Worm (Caenorhabditis elegans) whole organism, L1 larva: ENCODE measurements around the gene ZC412.3.
"Not testable (repeated sequence)": the region's sequence is repeated elsewhere in the genome, so short reads cannot be mapped to it uniquely, and the experiment has no call there.

Experiments
- C16A3.4 ChIP-seq: fragments of 150-350 bp; optimal IDR thresholded peaks from 2 replicates; lab custom pipeline; 2014; ENCODE audit warnings: missing biosample characterization, missing genetic modification characterization
- C34B4.2 ChIP-seq: sonication (generic microtip); optimal IDR thresholded peaks from 2 replicates; lab custom pipeline; 2017; ENCODE audit warnings: mild to moderate bottlenecking, missing genetic modification characterization, missing compliant biosample characterization
- Y116A8C.19 ChIP-seq: sonication (generic microtip); optimal IDR thresholded peaks from 2 replicates; lab custom pipeline; 2016; ENCODE audit warnings: missing compliant biosample characterization, missing genetic modification characterization, borderline replicate concordance
- alr-1 ChIP-seq: fragments of 200-800 bp; sonication (Bioruptor generic); optimal IDR thresholded peaks from 2 replicates; lab custom pipeline; 2018; ENCODE audit warnings: borderline replicate concordance, mild to moderate bottlenecking, missing genetic modification characterization, missing compliant biosample characterization
- ama-1 ChIP-seq: fragments of 150-350 bp; optimal IDR thresholded peaks from 2 replicates; lab custom pipeline; 2014
- blmp-1 ChIP-seq: fragments of 150-350 bp; optimal IDR thresholded peaks from 2 replicates; lab custom pipeline; 2014; ENCODE audit warnings: missing biosample characterization, missing genetic modification characterization
- dsc-1 ChIP-seq: sonication (generic microtip); optimal IDR thresholded peaks from 2 replicates; lab custom pipeline; 2016; ENCODE audit warnings: mild to moderate bottlenecking, missing genetic modification characterization, missing compliant biosample characterization
- efl-1 ChIP-seq, 4 experiments: fragments of 150-350 bp; optimal IDR thresholded peaks in 3 of 4; peaks in 1 of 4; 1 replicate in 1 of 4; 2 replicates in 3 of 4; lab custom pipeline; 2014; ENCODE audit warnings: missing biosample characterization in 2 of 4, missing genetic modification characterization in 2 of 4, missing genetic modification reagents in 2 of 4
- efl-3 ChIP-seq: fragments of 200-800 bp; sonication (Bioruptor generic); optimal IDR thresholded peaks from 2 replicates; lab custom pipeline; 2018; ENCODE audit warnings: mild to moderate bottlenecking, missing genetic modification characterization, missing compliant biosample characterization
- egl-13 ChIP-seq: sonication (generic microtip); optimal IDR thresholded peaks from 2 replicates; lab custom pipeline; 2016; ENCODE audit warnings: missing genotype, missing genetic modification reagents, missing genetic modification characterization, missing compliant biosample characterization
- elt-2 ChIP-seq: sonication (generic microtip); optimal IDR thresholded peaks from 2 replicates; lab custom pipeline; 2016; ENCODE audit warnings: missing genetic modification characterization, mild to moderate bottlenecking, inconsistent platforms, missing compliant biosample characterization, missing genetic modification reagents
- ets-5 ChIP-seq: fragments of 200-800 bp; sonication (Bioruptor generic); IDR thresholded peaks from 2 replicates; pipeline ENCODE4 v1.3.6; 2022; ENCODE audit warnings: missing genetic modification characterization, missing compliant biosample characterization
- fkh-10 ChIP-seq: sonication (generic microtip); optimal IDR thresholded peaks from 2 replicates; lab custom pipeline; 2017; ENCODE audit warnings: missing biosample characterization, missing genetic modification reagents, missing genetic modification characterization
- fkh-8 ChIP-seq: sonication (generic microtip); optimal IDR thresholded peaks from 2 replicates; lab custom pipeline; 2016; ENCODE audit warnings: mild to moderate bottlenecking, missing genetic modification characterization, missing compliant biosample characterization
- hpl-2 ChIP-seq: fragments of 150-350 bp; optimal IDR thresholded peaks from 2 replicates; lab custom pipeline; 2014; ENCODE audit warnings: missing biosample characterization, missing genetic modification reagents, missing genetic modification characterization
- isw-1 ChIP-seq: fragments of 200-800 bp; sonication (Bioruptor generic); IDR thresholded peaks from 2 replicates; pipeline ENCODE4 v1.3.6; 2022; ENCODE audit warnings: missing genetic modification characterization, missing compliant biosample characterization
- jun-1 ChIP-seq: fragments of 150-350 bp; optimal IDR thresholded peaks from 2 replicates; lab custom pipeline; 2014; ENCODE audit warnings: missing biosample characterization, missing genetic modification reagents, missing genetic modification characterization
- lin-13 ChIP-seq: fragments of 150-350 bp; optimal IDR thresholded peaks from 2 replicates; lab custom pipeline; 2014; ENCODE audit warnings: missing biosample characterization, missing genetic modification reagents, missing genetic modification characterization
- lin-14 ChIP-seq: fragments of 200-800 bp; sonication (Bioruptor generic); optimal IDR thresholded peaks from 2 replicates; lab custom pipeline; 2018; ENCODE audit warnings: mild to moderate bottlenecking, missing genetic modification characterization, moderate library complexity, missing compliant biosample characterization
- lin-15B ChIP-seq: fragments of 150-350 bp; sonication (generic microtip); optimal IDR thresholded peaks from 3 replicates; lab custom pipeline; 2014; ENCODE audit warnings: missing biosample characterization, missing genetic modification characterization
- lir-3 ChIP-seq: sonication (generic microtip); optimal IDR thresholded peaks from 2 replicates; lab custom pipeline; 2016; ENCODE audit warnings: mild to moderate bottlenecking, missing genetic modification characterization, moderate library complexity, missing compliant biosample characterization; ENCODE audit not compliant: poor library complexity
- lsy-2 ChIP-seq, 2 experiments: fragments of 150-350 bp; optimal IDR thresholded peaks; 2 replicates each; lab custom pipeline; 2014; ENCODE audit warnings: missing biosample characterization in 2 of 2, missing genetic modification characterization in 2 of 2
- mab-9 ChIP-seq: fragments of 200-800 bp; sonication (Bioruptor generic); IDR thresholded peaks from 2 replicates; pipeline ENCODE4 v1.3.6; 2022; ENCODE audit warnings: missing genetic modification reagents, missing genetic modification characterization, missing compliant biosample characterization
- mef-2 ChIP-seq: fragments of 150-350 bp; optimal IDR thresholded peaks from 2 replicates; lab custom pipeline; 2014; ENCODE audit warnings: missing biosample characterization, missing genetic modification characterization
- mep-1 ChIP-seq: fragments of 150-350 bp; optimal IDR thresholded peaks from 2 replicates; lab custom pipeline; 2014; ENCODE audit warnings: missing biosample characterization, missing genetic modification characterization
- nhr-11 ChIP-seq: fragments of 150-350 bp; optimal IDR thresholded peaks from 2 replicates; lab custom pipeline; 2014; ENCODE audit warnings: missing biosample characterization, missing genetic modification characterization
- nhr-12 ChIP-seq: sonication (generic microtip); optimal IDR thresholded peaks from 2 replicates; lab custom pipeline; 2017; ENCODE audit warnings: missing biosample characterization, missing genetic modification characterization
- nhr-237 ChIP-seq: fragments of 150-350 bp; optimal IDR thresholded peaks from 2 replicates; lab custom pipeline; 2014; ENCODE audit warnings: missing biosample characterization, missing genetic modification characterization
- nhr-28 ChIP-seq: fragments of 150-350 bp; optimal IDR thresholded peaks from 2 replicates; lab custom pipeline; 2014; ENCODE audit warnings: missing biosample characterization, missing genetic modification characterization
- nhr-71 ChIP-seq: sonication (generic microtip); optimal IDR thresholded peaks from 2 replicates; lab custom pipeline; 2016; ENCODE audit warnings: mild to moderate bottlenecking, missing genetic modification characterization, moderate library complexity, missing compliant biosample characterization
- nhr-77 ChIP-seq: fragments of 150-350 bp; optimal IDR thresholded peaks from 2 replicates; lab custom pipeline; 2014; ENCODE audit warnings: missing biosample characterization, missing genetic modification characterization
- nhr-90 ChIP-seq: sonication (generic microtip); optimal IDR thresholded peaks from 2 replicates; lab custom pipeline; 2016; ENCODE audit warnings: mild to moderate bottlenecking, missing genetic modification characterization, missing compliant biosample characterization; ENCODE audit not compliant: poor library complexity
- pqm-1 ChIP-seq: sonication (generic microtip); optimal IDR thresholded peaks from 3 replicates; lab custom pipeline; 2017; ENCODE audit warnings: missing biosample characterization, missing genetic modification characterization
- rnt-1 ChIP-seq: sonication (generic microtip); optimal IDR thresholded peaks from 2 replicates; lab custom pipeline; 2016; ENCODE audit warnings: mild to moderate bottlenecking, missing genetic modification characterization, moderate library complexity, missing compliant biosample characterization
- sup-37 ChIP-seq: fragments of 200-800 bp; sonication (Bioruptor generic); optimal IDR thresholded peaks from 2 replicates; lab custom pipeline; 2018; ENCODE audit warnings: mild to moderate bottlenecking, missing genetic modification characterization, missing compliant biosample characterization
- swsn-7 ChIP-seq: sonication (generic microtip); optimal IDR thresholded peaks from 2 replicates; lab custom pipeline; 2016; ENCODE audit warnings: missing genetic modification characterization, missing compliant biosample characterization
- tlp-1 ChIP-seq: fragments of 150-350 bp; optimal IDR thresholded peaks from 2 replicates; lab custom pipeline; 2014; ENCODE audit warnings: missing biosample characterization, missing genetic modification characterization
- unc-62 ChIP-seq: fragments of 150-350 bp; optimal IDR thresholded peaks from 2 replicates; lab custom pipeline; 2014; ENCODE audit warnings: missing biosample characterization, missing genetic modification reagents, missing genetic modification characterization
- unc-86 ChIP-seq: sonication (generic microtip); optimal IDR thresholded peaks from 2 replicates; lab custom pipeline; 2016; ENCODE audit warnings: missing genetic modification characterization, missing compliant biosample characterization
- unc-98 ChIP-seq: fragments of 200-800 bp; sonication (Bioruptor generic); IDR thresholded peaks from 2 replicates; pipeline ENCODE4 v1.3.6; 2022; ENCODE audit warnings: missing genetic modification characterization, missing compliant biosample characterization
- vab-15 ChIP-seq: sonication (generic microtip); optimal IDR thresholded peaks from 2 replicates; lab custom pipeline; 2017; ENCODE audit warnings: missing genotype, mild to moderate bottlenecking, missing genetic modification characterization, missing compliant biosample characterization
- xbp-1 ChIP-seq: sonication (generic microtip); optimal IDR thresholded peaks from 2 replicates; lab custom pipeline; 2016; ENCODE audit warnings: missing genetic modification characterization, missing compliant biosample characterization
- zag-1 ChIP-seq: fragments of 150-350 bp; optimal IDR thresholded peaks from 2 replicates; lab custom pipeline; 2014; ENCODE audit warnings: missing biosample characterization, missing genetic modification characterization
- zip-4 ChIP-seq: fragments of 200-800 bp; sonication (Bioruptor generic); optimal IDR thresholded peaks from 2 replicates; lab custom pipeline; 2018; ENCODE audit warnings: mild to moderate bottlenecking, missing genetic modification characterization, moderate library complexity, missing compliant biosample characterization

The ZC412.3 gene

ce11 chrV:14830267-14831175, 40.8 kb downstream of the ZC412.3 start:
- no peak for TF ChIP-seq nhr-28 (tag; lab: Kevin White, UChicago)
- TF ChIP-seq lin-14 = peak; percentile 64
- no peak for TF ChIP-seq tlp-1 (tag; lab: Kevin White, UChicago)
- peak; percentile 19 for TF ChIP-seq nhr-90
- TF ChIP-seq efl-1 (optimal IDR thresholded peaks at IDR 0.05; lab: Kevin White, UChicago) = peak in 1 of 2 experiments; percentile 3
- TF ChIP-seq efl-1 (GFP tag; optimal IDR thresholded peaks at IDR 0.05 in 1 of 2; lab: Kevin White, UChicago) = peak in 1 of 2 experiments; percentile 93
- no peak for TF ChIP-seq jun-1 (tag; lab: Kevin White, UChicago)
- TF ChIP-seq dsc-1 = no peak
- peak; percentile 18 for TF ChIP-seq rnt-1 (tag; lab: Kevin White, UChicago)
- TF ChIP-seq mef-2 = no peak
- TF ChIP-seq nhr-71 = no peak
- TF ChIP-seq vab-15 (tag; lab: Kevin White, UChicago) = no peak
- no peak for TF ChIP-seq Y116A8C.19 (tag; lab: Kevin White, UChicago)
- peak; percentile 84 for TF ChIP-seq elt-2 (tag; lab: Kevin White, UChicago)
- no peak for TF ChIP-seq nhr-77 (tag; lab: Kevin White, UChicago)
- no peak for TF ChIP-seq zip-4
- no peak for TF ChIP-seq nhr-12
- no peak for TF ChIP-seq unc-62 (GFP tag; lab: Kevin White, UChicago)
- TF ChIP-seq nhr-237 (tag; lab: Kevin White, UChicago) = no peak
- TF ChIP-seq efl-3 (GFP tag; lab: Kevin White, UChicago) = no peak
- TF ChIP-seq fkh-8 (tag; lab: Kevin White, UChicago) = no peak
- TF ChIP-seq xbp-1 (tag; lab: Kevin White, UChicago) = no peak
- no peak for TF ChIP-seq alr-1 (tag; lab: Kevin White, UChicago)
- TF ChIP-seq, all 84 proteins: peak for 5

ce11 chrV:14828407-14828806, 42.9 kb downstream of the ZC412.3 start:
- TF ChIP-seq efl-1 (optimal IDR thresholded peaks at IDR 0.05; lab: Kevin White, UChicago) (no peak), efl-1 (GFP tag; optimal IDR thresholded peaks at IDR 0.05 in 1 of 2; lab: Kevin White, UChicago) (peak in 1 of 2 experiments; percentile 73), ets-5 (GFP tag; lab: Robert Waterston, UW) (no peak), nhr-237 (tag; lab: Kevin White, UChicago) (no peak), lsy-2 (tag; optimal IDR thresholded peaks at IDR 0.05; lab: Kevin White, UChicago) (no peak), elt-2 (tag; lab: Kevin White, UChicago) (no peak), egl-13 (tag; lab: Kevin White, UChicago) (no peak), lin-13 (GFP tag; lab: Kevin White, UChicago) (no peak), zag-1 (tag; lab: Kevin White, UChicago) (no peak)

- TF ChIP-seq mab-9; sup-37 (GFP tag; lab: Kevin White, UChicago); lin-15B (tag; lab: Kevin White, UChicago): not testable (repeated sequence)
Observed at ce11 chrV:14826952-14827351, 44.4 kb downstream of the ZC412.3 start, which contains the start of gene nspa-8. TSS of gene nspa-8 (minus strand) at chrV:14827052.

ce11 chrV:14824124-14824523, 47.2 kb downstream of the ZC412.3 start, which contains the start of gene W06A7.4:
TSS of gene W06A7.4 (plus strand) at chrV:14824424.
- TF ChIP-seq ama-1 (lab: Kevin White, UChicago) = no peak
- TF ChIP-seq hpl-2 (GFP tag; lab: Kevin White, UChicago) = no peak
- no peak for TF ChIP-seq unc-98 (GFP tag; lab: Robert Waterston, UW)
- no peak for TF ChIP-seq fkh-10 (GFP tag; lab: Kevin White, UChicago)
- TF ChIP-seq swsn-7 (tag; lab: Kevin White, UChicago) = no peak
- TF ChIP-seq lin-14 = no peak
- no peak for TF ChIP-seq pqm-1 (tag; lab: Kevin White, UChicago)
- TF ChIP-seq nhr-11 (tag; lab: Kevin White, UChicago) = no peak
- no peak for TF ChIP-seq mep-1 (tag; lab: Kevin White, UChicago)
- no peak for TF ChIP-seq lir-3 (tag; lab: Kevin White, UChicago)
- TF ChIP-seq blmp-1 (tag; lab: Kevin White, UChicago) = no peak
- no peak for TF ChIP-seq C34B4.2
- TF ChIP-seq C16A3.4 (tag; lab: Kevin White, UChicago) = no peak
- TF ChIP-seq Y116A8C.19 (tag; lab: Kevin White, UChicago) = no peak
- TF ChIP-seq dsc-1 = no peak
- no peak for TF ChIP-seq isw-1 (GFP tag; lab: Robert Waterston, UW)
- TF ChIP-seq unc-86 (tag; lab: Kevin White, UChicago) = no peak
